Fruit fly (Drosophila melanogaster): ENCODE results near the gene elav.

The elav gene

DNA sequence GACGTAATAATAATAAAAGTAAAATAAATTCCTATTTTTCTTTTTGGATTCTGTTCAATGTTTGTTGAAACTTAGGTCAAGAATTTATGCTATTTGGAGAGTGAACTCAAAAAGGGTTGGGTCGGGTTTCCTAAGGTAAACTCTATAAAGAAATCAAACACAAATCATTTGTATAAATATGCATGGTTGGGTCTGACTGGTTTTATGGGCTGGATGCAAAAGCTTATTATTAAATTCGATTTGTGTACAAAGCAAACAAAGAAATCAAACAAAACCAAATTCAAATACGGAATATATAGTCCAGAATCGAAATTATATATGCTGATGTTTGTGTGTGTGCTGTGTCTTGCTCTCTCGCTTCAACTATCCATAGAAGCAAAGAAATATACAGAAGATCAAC is 7.3 kb downstream of the elav start:
- no peak for TF ChIP-seq EcR (GFP tag; optimal IDR thresholded peaks at IDR 0.05)
- no peak for TF ChIP-seq psq (optimal IDR thresholded peaks at IDR 0.05)
- TF ChIP-seq pan (optimal IDR thresholded peaks at IDR 0.05): no peak
- TF ChIP-seq CG8478 (optimal IDR thresholded peaks at IDR 0.05): no peak

- TF ChIP-seq psq (optimal IDR thresholded peaks at IDR 0.05): no peak
- TF ChIP-seq pan (optimal IDR thresholded peaks at IDR 0.05): no peak
- TF ChIP-seq CG8478 (optimal IDR thresholded peaks at IDR 0.05): no peak
- no peak for TF ChIP-seq Dll (optimal IDR thresholded peaks at IDR 0.05)
- TF ChIP-seq EcR (GFP tag; optimal IDR thresholded peaks at IDR 0.05): no peak
- no peak for TF ChIP-seq usp (GFP tag; optimal IDR thresholded peaks at IDR 0.05)
These were observed 10.5 kb downstream of the elav start for dm6 chrX:512527-512926.

dm6 chrX:510528-510927 is 12.5 kb downstream of the elav start:
- TF ChIP-seq pan (optimal IDR thresholded peaks at IDR 0.05) (no peak), Dll (optimal IDR thresholded peaks at IDR 0.05) (no peak), EcR (GFP tag; optimal IDR thresholded peaks at IDR 0.05) (no peak), psq (optimal IDR thresholded peaks at IDR 0.05) (no peak), usp (GFP tag; optimal IDR thresholded peaks at IDR 0.05) (no peak), CG8478 (optimal IDR thresholded peaks at IDR 0.05) (no peak)

DNA sequence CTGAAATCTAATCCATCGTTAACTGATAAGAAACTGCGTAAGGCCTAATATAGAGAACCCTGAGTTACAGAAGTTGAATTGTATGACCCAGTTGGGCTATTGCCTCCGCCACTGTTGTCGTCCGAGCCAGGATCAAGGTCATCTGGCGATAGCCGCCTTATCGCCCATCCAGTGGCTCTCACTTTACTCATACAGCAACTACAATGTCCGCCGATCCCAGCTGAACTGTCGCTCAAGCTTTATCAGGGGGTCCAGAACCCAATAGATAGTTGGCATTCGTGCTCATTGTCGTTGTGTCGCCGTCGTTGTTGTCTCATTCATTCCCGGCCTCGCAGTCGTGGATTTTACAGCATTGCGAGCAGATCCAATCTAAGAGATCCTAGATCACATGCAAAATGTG is 13.9 kb downstream of the elav start, which contains the start of gene arg:
Gene arg, plus strand, starts transcription at position 319 of the 400 bp plus-strand sequence.
- TF ChIP-seq CG8478 (optimal IDR thresholded peaks at IDR 0.05) (no peak), pan (optimal IDR thresholded peaks at IDR 0.05) (no peak), Dll (optimal IDR thresholded peaks at IDR 0.05) (no peak), EcR (GFP tag; optimal IDR thresholded peaks at IDR 0.05) (no peak), psq (optimal IDR thresholded peaks at IDR 0.05) (no peak), usp (GFP tag; optimal IDR thresholded peaks at IDR 0.05) (no peak)

- TF ChIP-seq CG8478 (optimal IDR thresholded peaks at IDR 0.05) (no peak), EcR (GFP tag; optimal IDR thresholded peaks at IDR 0.05) (no peak), usp (GFP tag; optimal IDR thresholded peaks at IDR 0.05) (no peak), psq (optimal IDR thresholded peaks at IDR 0.05) (no peak)
These were observed 23.4 kb downstream of the elav start for dm6 chrX:499589-500041.

- TF ChIP-seq CG8478 (optimal IDR thresholded peaks at IDR 0.05) (no peak), usp (GFP tag; optimal IDR thresholded peaks at IDR 0.05) (no peak), Dll (optimal IDR thresholded peaks at IDR 0.05) (no peak), psq (optimal IDR thresholded peaks at IDR 0.05) (no peak), pan (optimal IDR thresholded peaks at IDR 0.05) (no peak), EcR (GFP tag; optimal IDR thresholded peaks at IDR 0.05) (no peak)
These were observed 24.0 kb downstream of the elav start for dm6 chrX:498924-499588.

DNA sequence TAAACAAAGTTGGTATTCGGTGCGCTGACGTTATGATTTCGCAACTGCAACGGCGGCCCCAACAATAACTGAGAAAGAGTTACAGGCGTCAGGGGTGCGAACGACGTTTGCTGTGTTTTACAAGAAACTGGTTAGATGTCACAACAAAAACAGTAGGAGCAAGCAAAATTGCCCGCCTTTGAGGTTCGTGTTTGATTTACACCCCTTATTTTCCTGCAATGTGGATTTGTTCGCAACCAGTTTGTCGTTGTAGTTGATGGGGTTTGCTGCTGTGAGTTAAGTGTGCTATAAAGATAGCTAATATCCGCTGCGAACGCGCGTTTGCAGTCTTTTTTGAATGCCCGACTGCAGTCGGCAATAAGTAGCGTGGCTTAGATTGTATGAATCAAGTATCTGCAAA is 24.6 kb downstream of the elav start:
- TF ChIP-seq psq (optimal IDR thresholded peaks at IDR 0.05) (no peak), usp (GFP tag; optimal IDR thresholded peaks at IDR 0.05) (no peak), pan (optimal IDR thresholded peaks at IDR 0.05) (no peak), EcR (GFP tag; optimal IDR thresholded peaks at IDR 0.05) (no peak), Dll (optimal IDR thresholded peaks at IDR 0.05) (no peak), CG8478 (optimal IDR thresholded peaks at IDR 0.05) (no peak)

- TF ChIP-seq Dll (optimal IDR thresholded peaks at IDR 0.05) (no peak), psq (optimal IDR thresholded peaks at IDR 0.05) (no peak), CG8478 (optimal IDR thresholded peaks at IDR 0.05) (no peak), usp (GFP tag; optimal IDR thresholded peaks at IDR 0.05) (no peak), EcR (GFP tag; optimal IDR thresholded peaks at IDR 0.05) (no peak), pan (optimal IDR thresholded peaks at IDR 0.05) (no peak)
These were observed 25.6 kb downstream of the elav start for dm6 chrX:497425-497824.

DNA sequence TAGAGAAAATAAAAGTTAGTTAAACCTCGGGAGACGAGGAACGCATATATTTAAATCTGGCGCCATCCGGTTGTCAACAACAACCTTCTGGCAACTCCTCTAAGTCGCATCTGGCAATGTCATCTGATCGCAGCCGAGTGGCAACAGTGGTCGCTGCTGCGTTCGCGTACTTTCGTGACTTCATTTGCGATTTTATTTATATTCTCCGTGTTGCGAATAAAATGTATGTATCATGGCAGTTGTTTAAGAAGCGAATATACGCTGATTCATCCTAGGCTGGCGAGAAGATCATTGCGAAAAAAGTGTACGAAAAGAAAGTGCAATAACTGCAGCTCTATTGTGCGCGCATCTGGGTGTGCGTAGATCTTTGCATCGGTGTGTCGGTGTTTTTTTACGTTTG is 26.7 kb downstream of the elav start, which contains the start of gene svr:
Gene svr, plus strand, starts transcription at position 121 of the 400 bp plus-strand sequence.
- TF ChIP-seq usp (GFP tag; optimal IDR thresholded peaks at IDR 0.05) (no peak), Dll (optimal IDR thresholded peaks at IDR 0.05) (no peak), EcR (GFP tag; optimal IDR thresholded peaks at IDR 0.05) (no peak), psq (optimal IDR thresholded peaks at IDR 0.05) (no peak), pan (optimal IDR thresholded peaks at IDR 0.05) (no peak), CG8478 (optimal IDR thresholded peaks at IDR 0.05) (no peak)

DNA sequence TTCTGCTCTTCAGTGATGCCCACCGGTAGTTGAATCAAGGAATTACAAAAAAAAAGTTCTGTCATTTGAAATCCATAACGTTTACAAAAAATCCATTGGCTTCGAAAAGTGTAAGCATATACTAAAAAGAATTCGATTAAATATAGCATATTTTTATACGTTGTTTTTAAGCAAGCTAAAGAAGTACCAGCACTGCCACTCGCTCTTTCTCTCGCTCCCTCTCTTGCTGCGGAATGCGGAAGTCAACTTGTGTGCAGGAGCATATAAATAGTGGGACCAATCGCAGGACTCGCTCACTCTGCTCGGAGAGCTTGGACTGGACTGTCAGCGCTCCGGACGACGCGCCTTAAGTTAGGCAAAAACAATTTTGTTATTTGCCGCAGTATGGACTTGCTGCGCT is 28.4 kb downstream of the elav start, which contains the start of gene CG17778:
Gene CG17778, plus strand, starts transcription at position 8 of the 400 bp plus-strand sequence.
- no peak for TF ChIP-seq pan (optimal IDR thresholded peaks at IDR 0.05)
- TF ChIP-seq Dll (optimal IDR thresholded peaks at IDR 0.05): no peak
- TF ChIP-seq psq (optimal IDR thresholded peaks at IDR 0.05): no peak

DNA sequence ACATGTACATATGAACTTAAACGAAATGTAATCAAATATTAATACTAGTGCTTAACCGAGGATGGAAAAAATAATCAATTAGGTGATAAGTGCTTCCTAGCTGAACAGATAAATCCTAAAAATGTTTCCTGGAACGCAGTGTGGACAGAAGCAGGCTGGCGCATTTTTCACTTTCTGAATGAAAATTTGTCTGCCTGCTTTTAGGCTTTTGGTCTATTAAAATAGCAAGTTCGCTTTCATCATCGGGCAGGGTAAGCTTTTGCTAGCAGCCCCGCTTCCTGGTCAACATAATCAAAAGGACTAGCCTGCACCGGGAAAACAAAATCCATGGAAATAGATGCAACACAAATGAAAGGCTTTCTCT is 28.9 kb downstream of the elav start:
- TF ChIP-seq EcR (GFP tag; optimal IDR thresholded peaks at IDR 0.05) (no peak), psq (optimal IDR thresholded peaks at IDR 0.05) (no peak), CG8478 (optimal IDR thresholded peaks at IDR 0.05) (no peak), usp (GFP tag; optimal IDR thresholded peaks at IDR 0.05) (no peak), pan (optimal IDR thresholded peaks at IDR 0.05) (no peak), Dll (optimal IDR thresholded peaks at IDR 0.05) (no peak)

DNA sequence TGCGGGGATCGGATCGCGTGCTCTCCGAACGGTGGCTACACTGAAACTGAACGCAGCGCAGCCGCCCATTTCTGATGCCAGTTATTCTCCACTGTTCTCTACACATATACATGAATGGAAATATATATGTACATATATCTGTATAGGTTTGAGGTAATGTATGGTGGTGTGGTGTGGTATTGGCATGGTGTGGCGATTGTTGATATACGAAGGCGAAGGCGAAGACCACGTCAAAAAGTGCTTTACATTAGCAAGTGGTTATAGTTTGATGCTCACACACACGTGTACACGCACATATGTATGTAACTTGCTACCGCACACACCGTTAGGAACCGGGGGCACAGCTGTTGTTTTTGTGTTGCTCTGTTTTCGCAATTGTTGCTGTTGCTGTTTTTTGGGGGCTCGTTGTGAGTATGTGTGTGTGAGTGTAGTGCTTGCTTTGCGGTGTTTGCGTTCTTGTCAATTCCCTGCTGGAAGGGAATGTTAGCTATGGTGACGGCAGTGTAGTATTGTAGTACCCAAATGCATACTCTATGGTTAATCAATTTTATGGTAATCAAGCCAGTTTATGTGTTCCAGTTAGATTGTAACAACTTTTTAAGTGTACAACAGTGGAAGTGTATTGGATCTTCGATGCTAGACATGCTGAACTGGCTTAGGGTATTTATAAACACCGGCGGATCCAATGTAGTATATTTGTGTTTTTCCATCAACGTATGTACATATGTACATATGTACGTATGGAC is 29.4 kb downstream of the elav start, which contains the start of gene CG17896:
Gene CG17896, minus strand, starts transcription at position 51 of the 746 bp plus-strand sequence.
- TF ChIP-seq Dll (optimal IDR thresholded peaks at IDR 0.05) (no peak), EcR (GFP tag; optimal IDR thresholded peaks at IDR 0.05) (no peak), CG8478 (optimal IDR thresholded peaks at IDR 0.05) (no peak), psq (optimal IDR thresholded peaks at IDR 0.05) (no peak), pan (optimal IDR thresholded peaks at IDR 0.05) (no peak), usp (GFP tag; optimal IDR thresholded peaks at IDR 0.05) (no peak)

Data from whole organism.